Worm (Caenorhabditis elegans): Measurements from ENCODE around the gene gasr-8.
A peak's percentile ranks its signal among the peaks of the same experiment; 100 is the strongest.

ce11 chrV:14645817-14646789, 42.8 kb upstream of the gasr-8 start, which contains the start of the genes rfc-1 and pmp-3:
- no peak for TF ChIP-seq nhr-12 (tag; optimal IDR thresholded peaks at IDR 0.05)
- no peak for TF ChIP-seq nhr-237 (tag; optimal IDR thresholded peaks at IDR 0.05)
- no peak for TF ChIP-seq ceh-16 (tag; optimal IDR thresholded peaks at IDR 0.05)
- no peak for TF ChIP-seq zag-1 (tag; optimal IDR thresholded peaks at IDR 0.05)
- TF ChIP-seq elt-1 (tag; optimal IDR thresholded peaks at IDR 0.05): no peak
- TF ChIP-seq fos-1 (tag; optimal IDR thresholded peaks at IDR 0.05): peak; percentile 21
- no peak for TF ChIP-seq ztf-11 (tag; optimal IDR thresholded peaks at IDR 0.05)
- no peak for TF ChIP-seq unc-62 (GFP tag; optimal IDR thresholded peaks at IDR 0.05)
- peak; percentile 51 for TF ChIP-seq unc-55 (GFP tag; optimal IDR thresholded peaks at IDR 0.05)
- no peak for TF ChIP-seq unc-39 (tag; optimal IDR thresholded peaks at IDR 0.05)
- peak; percentile 2 for TF ChIP-seq skn-1 (tag; optimal IDR thresholded peaks at IDR 0.05)
- no peak for TF ChIP-seq nhr-77 (tag; optimal IDR thresholded peaks at IDR 0.05)

All from whole organism, L2 larva.